Fruit fly (Drosophila melanogaster) whole organism, pupa: ENCODE results near the gene Jhbp3.

Experiments
- CG12605 ChIP-seq: fragments of 200-800 bp; sonication (Bioruptor generic); IDR thresholded peaks from 2 replicates; pipeline ENCODE4 v1.3.6; 2022; ENCODE audit warnings: missing biosample characterization, missing genetic modification characterization
- CG15710 ChIP-seq: fragments of 200-800 bp; sonication (Bioruptor generic); optimal IDR thresholded peaks from 2 replicates; lab custom pipeline; 2018; ENCODE audit warnings: missing biosample characterization, mild to moderate bottlenecking, missing genetic modification characterization, moderate library complexity
- CG17806 ChIP-seq: fragments of 200-800 bp; sonication (Bioruptor generic); optimal IDR thresholded peaks from 2 replicates; lab custom pipeline; 2018; ENCODE audit warnings: missing biosample characterization, mild to moderate bottlenecking, missing genetic modification characterization, moderate library complexity
- CG34367 ChIP-seq: fragments of 200-800 bp; sonication (Bioruptor generic); optimal IDR thresholded peaks from 2 replicates; lab custom pipeline; 2018; ENCODE audit warnings: missing biosample characterization, mild to moderate bottlenecking, missing genetic modification characterization
- CG8301 ChIP-seq: fragments of 200-800 bp; sonication (Bioruptor generic); optimal IDR thresholded peaks from 2 replicates; lab custom pipeline; 2018; ENCODE audit warnings: missing biosample characterization, mild to moderate bottlenecking, missing genetic modification characterization
- CG9948 ChIP-seq: fragments of 200-800 bp; sonication (Bioruptor generic); optimal IDR thresholded peaks from 2 replicates; lab custom pipeline; 2018; ENCODE audit warnings: missing biosample characterization, mild to moderate bottlenecking, missing genetic modification characterization, moderate library complexity
- EcR ChIP-seq: fragments of 200-800 bp; sonication (Bioruptor generic); optimal IDR thresholded peaks from 3 replicates; lab custom pipeline; 2019; ENCODE audit warnings: missing biosample characterization, missing genetic modification characterization, mild to moderate bottlenecking, moderate library complexity, missing genetic modification reagents
- Pif1A ChIP-seq: fragments of 200-800 bp; sonication (Bioruptor generic); optimal IDR thresholded peaks from 3 replicates; lab custom pipeline; 2016; ENCODE audit warnings: missing biosample characterization, missing genetic modification characterization
- Snoo ChIP-seq: fragments of 200-800 bp; sonication (Bioruptor generic); optimal IDR thresholded peaks from 3 replicates; lab custom pipeline; 2017; ENCODE audit warnings: missing biosample characterization, mild to moderate bottlenecking, missing genetic modification characterization, inconsistent platforms

dm6 chr3R:4906627-4906940, 48.5 kb downstream of the Jhbp3 start:
- TF ChIP-seq CG12605, result no peak
- peak; percentile 6 for TF ChIP-seq EcR (GFP tag; lab: Kevin White, UChicago)
- TF ChIP-seq CG9948 (tag; lab: Kevin White, UChicago), result no peak
- no peak for TF ChIP-seq CG8301 (tag; lab: Kevin White, UChicago)
- no peak for TF ChIP-seq CG34367
- no peak for TF ChIP-seq Pif1A (GFP tag; lab: Kevin White, UChicago)
- no peak for TF ChIP-seq CG15710
- TF ChIP-seq Snoo (tag; lab: Kevin White, UChicago), result no peak
- TF ChIP-seq CG17806 (tag; lab: Kevin White, UChicago), result no peak
